Worm (Caenorhabditis elegans) whole organism, L4/young adult: ENCODE data around the gene C05D11.1.

Experiments
- W03F9.2 ChIP-seq: fragments of 150-350 bp; optimal IDR thresholded peaks from 2 replicates; lab custom pipeline; 2014; ENCODE audit warnings: missing biosample characterization, missing genetic modification characterization
- him-1 ChIP-seq: sonication (generic microtip); optimal IDR thresholded peaks from 2 replicates; lab custom pipeline; 2016; ENCODE audit warnings: missing genotype, missing genetic modification reagents, missing genetic modification characterization, missing compliant biosample characterization

DNA sequence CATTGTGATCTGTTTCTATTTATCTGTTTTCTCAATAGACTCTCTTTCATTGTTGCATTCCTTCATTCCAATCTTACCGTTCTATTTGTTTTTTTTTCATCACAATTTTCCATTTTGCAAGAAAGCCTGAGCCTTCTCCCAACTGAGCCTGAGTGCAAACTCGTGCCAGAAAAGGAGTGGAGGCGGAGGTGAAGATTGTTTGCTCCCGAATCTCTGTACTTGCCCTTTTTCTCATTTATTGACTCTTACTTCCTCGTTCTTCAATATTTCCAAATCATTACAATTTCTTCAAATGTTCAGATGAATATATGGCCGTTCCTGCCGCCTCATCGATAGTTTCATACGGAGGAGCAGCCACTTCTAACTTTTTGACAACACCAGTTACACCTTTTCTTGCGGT is 29.6 kb upstream of the C05D11.1 start, which contains the start of gene let-756:
- TF ChIP-seq W03F9.2 (tag; lab: Kevin White, UChicago) (no peak), him-1 (tag; lab: Kevin White, UChicago) (no peak)
